Fruit fly (Drosophila melanogaster) whole organism, embryonic: ENCODE data around the gene Mdh1.

ENCODE experiments used
- CG10267 ChIP-seq: fragments of 200-800 bp; sonication (Bioruptor generic); optimal IDR thresholded peaks from 2 replicates; lab custom pipeline; 2018; ENCODE audit warnings: missing biosample characterization, mild to moderate bottlenecking, missing genetic modification characterization, moderate library complexity
- CG10321 ChIP-seq: fragments of 200-800 bp; sonication (Bioruptor generic); IDR thresholded peaks from 2 replicates; pipeline ENCODE4 v1.3.6; 2022; ENCODE audit warnings: missing biosample characterization, missing genetic modification characterization
- CG10543 ChIP-seq: fragments of 200-800 bp; sonication (Bioruptor generic); optimal IDR thresholded peaks from 3 replicates; lab custom pipeline; 2017; ENCODE audit warnings: missing biosample characterization, mild to moderate bottlenecking, missing genetic modification characterization, moderate library complexity
- CG11696 ChIP-seq: fragments of 200-800 bp; sonication (Bioruptor generic); IDR thresholded peaks from 2 replicates; pipeline ENCODE4 v1.3.6; 2022; ENCODE audit warnings: missing biosample characterization, missing genetic modification characterization
- CG12769 ChIP-seq: fragments of 200-800 bp; sonication (Bioruptor generic); optimal IDR thresholded peaks from 2 replicates; lab custom pipeline; 2019; ENCODE audit warnings: missing biosample characterization, mild to moderate bottlenecking, missing genetic modification characterization, moderate library complexity
- CG12942 ChIP-seq: fragments of 200-800 bp; sonication (Bioruptor generic); optimal IDR thresholded peaks from 3 replicates; lab custom pipeline; 2016; ENCODE audit warnings: missing biosample characterization, missing genetic modification characterization
- CG13287 ChIP-seq: fragments of 200-800 bp; sonication (Bioruptor generic); IDR thresholded peaks from 2 replicates; pipeline ENCODE4 v1.3.6; 2022; ENCODE audit warnings: missing biosample characterization, missing genetic modification characterization; ENCODE audit not compliant: partially characterized antibody
- CG14050 ChIP-seq: fragments of 200-800 bp; sonication (Bioruptor generic); IDR thresholded peaks from 3 replicates; pipeline ENCODE4 v1.3.6; 2022; ENCODE audit warnings: missing biosample characterization, missing genetic modification characterization
- CG18011 ChIP-seq: fragments of 200-800 bp; sonication (Bioruptor generic); optimal IDR thresholded peaks from 2 replicates; lab custom pipeline; 2017; ENCODE audit warnings: missing biosample characterization, missing genetic modification characterization, mild to moderate bottlenecking, moderate library complexity, missing genotype
- CG2712 ChIP-seq: fragments of 200-800 bp; optimal IDR thresholded peaks from 3 replicates; lab custom pipeline; 2019; ENCODE audit warnings: missing biosample characterization, mild to moderate bottlenecking, missing genetic modification characterization, moderate library complexity
- CG30431 ChIP-seq: fragments of 200-800 bp; sonication (Bioruptor generic); optimal IDR thresholded peaks from 2 replicates; lab custom pipeline; 2017; ENCODE audit warnings: missing biosample characterization, missing genetic modification characterization
- CG3163 ChIP-seq: fragments of 200-800 bp; sonication (Bioruptor generic); optimal IDR thresholded peaks from 3 replicates; lab custom pipeline; 2016; ENCODE audit warnings: missing biosample characterization, missing genetic modification characterization
- CG33213 ChIP-seq: fragments of 200-800 bp; sonication (Bioruptor generic); optimal IDR thresholded peaks from 3 replicates; lab custom pipeline; 2016; ENCODE audit warnings: missing biosample characterization, missing genetic modification characterization
- CG34224 ChIP-seq: fragments of 200-800 bp; sonication (Bioruptor generic); IDR thresholded peaks from 3 replicates; pipeline ENCODE4 v1.3.6; 2022; ENCODE audit warnings: missing biosample characterization, missing genetic modification characterization; ENCODE audit not compliant: partially characterized antibody
- CG4730 ChIP-seq: fragments of 200-800 bp; sonication (Bioruptor generic); IDR thresholded peaks from 2 replicates; pipeline ENCODE4 v1.3.6; 2022; ENCODE audit warnings: missing biosample characterization, missing genetic modification characterization
- CG6175 ChIP-seq: fragments of 200-800 bp; sonication (Bioruptor generic); IDR thresholded peaks from 3 replicates; pipeline ENCODE4 v1.3.6; 2022; ENCODE audit warnings: missing biosample characterization, missing genetic modification characterization
- CG6254 ChIP-seq: fragments of 200-800 bp; sonication (Bioruptor generic); optimal IDR thresholded peaks from 3 replicates; lab custom pipeline; 2017; ENCODE audit warnings: mild to moderate bottlenecking, missing biosample characterization, missing genetic modification reagents, missing genetic modification characterization
- CG6654 ChIP-seq: fragments of 200-800 bp; sonication (Bioruptor generic); optimal IDR thresholded peaks from 2 replicates; lab custom pipeline; 2017; ENCODE audit warnings: missing biosample characterization, mild to moderate bottlenecking, missing genetic modification characterization
- CG7928 ChIP-seq: fragments of 200-800 bp; sonication (Bioruptor generic); optimal IDR thresholded peaks from 2 replicates; lab custom pipeline; 2017; ENCODE audit warnings: missing biosample characterization, mild to moderate bottlenecking, missing genetic modification characterization
- CG8765 ChIP-seq: fragments of 200-800 bp; sonication (Bioruptor generic); IDR thresholded peaks from 2 replicates; pipeline ENCODE4 v1.3.6; 2022; ENCODE audit warnings: missing biosample characterization, missing genetic modification characterization
- CG9817 ChIP-seq: fragments of 200-800 bp; sonication (Bioruptor generic); optimal IDR thresholded peaks from 2 replicates; lab custom pipeline; 2018; ENCODE audit warnings: missing biosample characterization, mild to moderate bottlenecking, missing genetic modification characterization, moderate library complexity
- H2.0 ChIP-seq: fragments of 200-800 bp; sonication (Bioruptor generic); IDR thresholded peaks from 2 replicates; pipeline ENCODE4 v1.3.6; 2022; ENCODE audit warnings: missing biosample characterization, missing genetic modification characterization
- HLH4C ChIP-seq: fragments of 200-800 bp; sonication (Bioruptor generic); IDR thresholded peaks from 3 replicates; pipeline ENCODE4 v1.3.6; 2022; ENCODE audit warnings: missing biosample characterization, missing genetic modification characterization; ENCODE audit not compliant: partially characterized antibody
- Hr78 ChIP-seq, 2 experiments: fragments of 200-800 bp in 1 of 2; fragments of >200 bp in 1 of 2; sonication (Bioruptor generic) in 1 of 2; optimal IDR thresholded peaks; 2 replicates each; lab custom pipeline; 2017 to 2019; ENCODE audit warnings: missing biosample characterization in 2 of 2, missing genetic modification characterization in 2 of 2, mild to moderate bottlenecking in 1 of 2, moderate library complexity in 1 of 2
- NC2β ChIP-seq: fragments of 200-800 bp; sonication (Bioruptor generic); optimal IDR thresholded peaks from 2 replicates; lab custom pipeline; 2016; ENCODE audit warnings: missing biosample characterization, missing genetic modification characterization
- NK7.1 ChIP-seq: fragments of 200-800 bp; sonication (Bioruptor generic); optimal IDR thresholded peaks from 3 replicates; lab custom pipeline; 2016; ENCODE audit warnings: missing biosample characterization, missing genetic modification characterization
- Neu2 ChIP-seq: fragments of 200-800 bp; sonication (Bioruptor generic); optimal IDR thresholded peaks from 3 replicates; lab custom pipeline; 2016; ENCODE audit warnings: missing biosample characterization, missing genetic modification characterization, borderline replicate concordance
- NfI ChIP-seq: fragments of 200-800 bp; sonication (Bioruptor generic); optimal IDR thresholded peaks from 3 replicates; lab custom pipeline; 2018; ENCODE audit warnings: missing biosample characterization, mild to moderate bottlenecking, missing genetic modification characterization, moderate library complexity
- Rx ChIP-seq: fragments of 200-800 bp; sonication (Bioruptor generic); IDR thresholded peaks from 2 replicates; pipeline ENCODE4 v1.3.6; 2022; ENCODE audit warnings: missing biosample characterization, missing genetic modification characterization
- Scr ChIP-seq: fragments of 200-800 bp; sonication (Bioruptor generic); IDR thresholded peaks from 2 replicates; pipeline ENCODE4 v1.3.6; 2022; ENCODE audit warnings: missing biosample characterization, missing genetic modification characterization; ENCODE audit not compliant: partially characterized antibody
- Stat92E ChIP-seq, 3 experiments: fragments of >200 bp in 2 of 3; fragments of 200-800 bp in 1 of 3; sonication (Bioruptor generic) in 1 of 3; optimal IDR thresholded peaks; 2 replicates each; lab custom pipeline; 2017 to 2019; ENCODE audit warnings: missing biosample characterization in 3 of 3, missing genetic modification characterization in 3 of 3, mild to moderate bottlenecking in 1 of 3, moderate library complexity in 1 of 3
- cato ChIP-seq: fragments of 200-800 bp; sonication (Bioruptor generic); optimal IDR thresholded peaks from 2 replicates; lab custom pipeline; 2016; ENCODE audit warnings: missing biosample characterization, missing genetic modification characterization, borderline replicate concordance
- chif ChIP-seq, 2 experiments: fragments of 200-800 bp; sonication (Bioruptor generic); optimal IDR thresholded peaks; 3 replicates each; lab custom pipeline; 2016; ENCODE audit warnings: missing biosample characterization in 2 of 2, missing genetic modification characterization in 2 of 2
- chm ChIP-seq: fragments of 200-800 bp; sonication (Bioruptor generic); IDR thresholded peaks from 2 replicates; pipeline ENCODE4 v1.3.6; 2022; ENCODE audit warnings: missing biosample characterization, missing genetic modification characterization
- danr ChIP-seq: fragments of 200-800 bp; sonication (Bioruptor generic); IDR thresholded peaks from 2 replicates; pipeline ENCODE4 v1.3.6; 2022; ENCODE audit warnings: missing biosample characterization, missing genetic modification characterization
- fd3F ChIP-seq: fragments of 200-800 bp; sonication (Bioruptor generic); optimal IDR thresholded peaks from 2 replicates; lab custom pipeline; 2018; ENCODE audit warnings: missing biosample characterization, mild to moderate bottlenecking, missing genetic modification characterization, moderate library complexity
- kni ChIP-seq: fragments of 200-800 bp; sonication (Bioruptor generic); optimal IDR thresholded peaks from 3 replicates; lab custom pipeline; 2017; ENCODE audit warnings: mild to moderate bottlenecking, missing biosample characterization, missing genetic modification reagents, missing genetic modification characterization
- nau ChIP-seq: fragments of 200-800 bp; sonication (Bioruptor generic); optimal IDR thresholded peaks from 3 replicates; lab custom pipeline; 2017; ENCODE audit warnings: missing biosample characterization, mild to moderate bottlenecking, missing genetic modification characterization, missing genetic modification reagents
- nmo ChIP-seq: fragments of 200-800 bp; sonication (Bioruptor generic); optimal IDR thresholded peaks from 2 replicates; lab custom pipeline; 2018; ENCODE audit warnings: missing biosample characterization, mild to moderate bottlenecking, missing genetic modification characterization, moderate library complexity
- p53 ChIP-seq: fragments of 200-800 bp; sonication (Bioruptor generic); optimal IDR thresholded peaks from 2 replicates; lab custom pipeline; 2016; ENCODE audit warnings: missing biosample characterization, missing genetic modification characterization
- pita ChIP-seq: fragments of 200-800 bp; sonication (Bioruptor generic); optimal IDR thresholded peaks from 2 replicates; lab custom pipeline; 2017; ENCODE audit warnings: missing biosample characterization, mild to moderate bottlenecking, missing genetic modification characterization
- scrt ChIP-seq: fragments of 200-800 bp; sonication (Bioruptor generic); optimal IDR thresholded peaks from 2 replicates; lab custom pipeline; 2018; ENCODE audit warnings: missing biosample characterization, mild to moderate bottlenecking, missing genetic modification characterization, moderate library complexity
- sens ChIP-seq: fragments of 200-800 bp; sonication (Bioruptor generic); peaks from one replicate; lab custom pipeline; 2016; ENCODE audit warnings: missing biosample characterization, missing genetic modification characterization
- sima ChIP-seq: fragments of 200-800 bp; sonication (Bioruptor generic); optimal IDR thresholded peaks from 2 replicates; lab custom pipeline; 2016; ENCODE audit warnings: missing biosample characterization, missing genetic modification characterization
- stwl ChIP-seq: fragments of 200-800 bp; sonication (Bioruptor generic); optimal IDR thresholded peaks from 3 replicates; lab custom pipeline; 2018; ENCODE audit warnings: missing biosample characterization, mild to moderate bottlenecking, missing genetic modification characterization, moderate library complexity
- tap ChIP-seq: fragments of 200-800 bp; optimal IDR thresholded peaks from 3 replicates; lab custom pipeline; 2019; ENCODE audit warnings: missing biosample characterization, mild to moderate bottlenecking, missing genetic modification characterization, moderate library complexity
- usp ChIP-seq: fragments of >200 bp; optimal IDR thresholded peaks from 2 replicates; lab custom pipeline; 2017; ENCODE audit warnings: missing biosample characterization, missing genetic modification characterization
- zfh1 ChIP-seq: fragments of 200-800 bp; sonication (Bioruptor generic); IDR thresholded peaks from 3 replicates; pipeline ENCODE4 v1.3.6; 2022; ENCODE audit warnings: missing biosample characterization, missing genetic modification characterization

Mdh1 gene

DNA sequence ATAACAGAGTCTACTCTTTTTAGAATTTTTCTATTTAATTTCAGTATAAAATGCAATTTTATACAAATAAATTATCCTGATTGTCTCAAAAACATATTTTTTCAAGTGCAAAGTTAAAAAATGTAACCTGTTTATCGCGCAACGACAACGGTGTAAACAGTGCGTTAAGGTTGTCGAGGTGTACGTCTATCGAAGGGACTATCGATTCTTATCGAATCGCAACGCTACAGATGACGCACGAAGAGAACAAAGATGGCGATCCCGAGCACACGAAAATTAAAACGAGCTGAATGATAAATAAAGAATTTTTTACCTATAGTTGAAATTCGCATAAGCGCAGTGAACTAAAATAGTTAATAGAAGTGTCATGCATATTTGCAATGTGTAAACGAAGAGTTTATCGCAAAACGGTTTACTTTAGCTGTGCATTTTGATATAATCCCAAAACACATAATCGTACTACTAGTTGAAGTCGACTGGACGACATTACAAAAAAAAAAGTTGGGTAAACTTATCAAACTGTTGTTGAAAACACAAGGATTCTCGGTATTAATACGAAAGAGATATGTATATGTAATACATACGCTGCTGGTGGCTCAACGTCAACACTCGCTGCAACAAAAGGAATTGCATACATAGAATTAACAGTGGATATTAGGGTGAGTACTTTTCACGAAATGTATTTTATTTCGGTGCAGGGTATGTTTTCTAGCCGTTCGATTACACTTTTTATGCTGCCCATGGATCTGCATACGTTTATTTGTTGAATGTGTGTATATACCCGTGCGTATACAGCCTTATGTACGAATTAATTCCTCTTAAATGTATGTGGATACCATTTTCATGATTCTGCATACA, 8.0 kb downstream of the Mdh1 start, which contains the start of gene da (continued):
- TF ChIP-seq CG12942 (GFP tag; lab: Kevin White, UChicago) (peak; percentile 22), sens (peak; percentile 94), CG8765 (no peak), CG6654 (GFP tag; lab: Kevin White, UChicago) (no peak), zfh1 (GFP tag; lab: Robert Waterston, UW) (peak; percentile 40; the same call in 1 of the 3 replicates), CG6175 (GFP tag; lab: Robert Waterston, UW) (no peak), nau (GFP tag; lab: Kevin White, UChicago) (no peak), CG11696 (no peak), CG12769 (tag; lab: Kevin White, UChicago) (no peak), Stat92E (GFP tag; optimal IDR thresholded peaks at IDR 0.05; lab: Kevin White, UChicago) (no peak), danr (no peak), CG33213 (GFP tag; lab: Kevin White, UChicago) (peak; percentile 22), CG10543 (peak; percentile 21), Hr78 (GFP tag; optimal IDR thresholded peaks at IDR 0.05; lab: Kevin White, UChicago) (peak in 1 of 2 experiments; percentile 8), CG6254 (no peak), NK7.1 (GFP tag; lab: Kevin White, UChicago) (no peak), NC2β (GFP tag; lab: Kevin White, UChicago) (peak; percentile 63), fd3F (GFP tag; lab: Kevin White, UChicago) (peak; percentile 35), p53 (GFP tag; lab: Kevin White, UChicago) (peak; percentile 12), CG2712 (tag; lab: Kevin White, UChicago) (peak; percentile 71), CG10267 (tag; lab: Kevin White, UChicago) (peak; percentile 64), Rx (no peak; the same call in 1 of the 2 replicates), CG4730 (GFP tag; lab: Robert Waterston, UW) (no peak), chif (GFP tag; optimal IDR thresholded peaks at IDR 0.05; lab: Kevin White, UChicago) (peak; percentile 44 to 55), CG3163 (GFP tag; lab: Kevin White, UChicago) (no peak), chm (GFP tag; lab: Robert Waterston, UW) (peak; percentile 55), HLH4C (peak; percentile 61; the same call in 2 of the 3 replicates), cato (GFP tag; lab: Kevin White, UChicago) (no peak), Scr (GFP tag; lab: Robert Waterston, UW) (peak; percentile 59), CG9817 (tag; lab: Kevin White, UChicago) (no peak), CG30431 (GFP tag; lab: Kevin White, UChicago) (no peak), scrt (GFP tag; lab: Kevin White, UChicago) (peak; percentile 10), tap (tag; lab: Kevin White, UChicago) (peak; percentile 60), usp (GFP tag; lab: Kevin White, UChicago) (no peak), CG34224 (GFP tag; lab: Robert Waterston, UW) (peak; percentile 68), CG14050 (no peak), CG13287 (GFP tag; lab: Robert Waterston, UW) (peak; percentile 64), nmo (peak; percentile 73), Neu2 (GFP tag; lab: Kevin White, UChicago) (no peak), pita (GFP tag; lab: Kevin White, UChicago) (no peak), H2.0 (GFP tag; lab: Robert Waterston, UW) (peak; percentile 60), CG7928 (GFP tag; lab: Kevin White, UChicago) (no peak), kni (no peak), sima (no peak), CG10321 (GFP tag; lab: Robert Waterston, UW) (no peak), NfI (GFP tag; lab: Kevin White, UChicago) (peak; percentile 75), stwl (tag; lab: Kevin White, UChicago) (peak; percentile 65), CG18011 (GFP tag; lab: Kevin White, UChicago) (peak; percentile 20)
